Worm (Caenorhabditis elegans) whole organism, young adult: ENCODE results near the gene orc-2.

Source experiments
- B0019.2 ChIP-seq: fragments of 200-800 bp; sonication (Bioruptor generic); conservative IDR thresholded peaks from 2 replicates; pipeline ENCODE4 v1.3.6; 2022; ENCODE audit warnings: missing genetic modification reagents, missing genetic modification characterization, missing compliant biosample characterization
- F22D6.2 ChIP-seq: sonication (generic microtip); optimal IDR thresholded peaks from 2 replicates; lab custom pipeline; 2016; ENCODE audit warnings: mild to moderate bottlenecking, missing genetic modification characterization, missing compliant biosample characterization
- F33H1.4 ChIP-seq: fragments of 200-800 bp; sonication (Bioruptor generic); IDR thresholded peaks from 2 replicates; pipeline ENCODE4 v1.3.6; 2022; ENCODE audit warnings: missing genetic modification reagents, missing genetic modification characterization, missing compliant biosample characterization
- F39B2.1 ChIP-seq: fragments of 200-800 bp; sonication (Bioruptor generic); IDR thresholded peaks from 2 replicates; pipeline ENCODE4 v1.3.6; 2022; ENCODE audit warnings: missing genetic modification reagents, missing genetic modification characterization, missing compliant biosample characterization
- F55B11.4 ChIP-seq: sonication (generic microtip); optimal IDR thresholded peaks from 2 replicates; lab custom pipeline; 2016; ENCODE audit warnings: missing compliant biosample characterization, missing genetic modification characterization, borderline replicate concordance; ENCODE audit not compliant: insufficient read depth
- F57A8.1 ChIP-seq: fragments of 200-800 bp; sonication (Bioruptor generic); optimal IDR thresholded peaks from 2 replicates; lab custom pipeline; 2018; ENCODE audit warnings: mild to moderate bottlenecking, missing genetic modification characterization, moderate library complexity, missing compliant biosample characterization
- F57C9.4 ChIP-seq: sonication (generic microtip); optimal IDR thresholded peaks from 2 replicates; lab custom pipeline; 2017; ENCODE audit warnings: mild to moderate bottlenecking, missing genetic modification characterization, missing compliant biosample characterization
- K11D2.4 ChIP-seq: fragments of 200-800 bp; sonication (Bioruptor generic); IDR thresholded peaks from 2 replicates; pipeline ENCODE4 v1.3.6; 2022; ENCODE audit warnings: missing genetic modification reagents, missing genetic modification characterization, missing compliant biosample characterization
- T07F8.4 ChIP-seq: sonication (generic microtip); optimal IDR thresholded peaks from 2 replicates; lab custom pipeline; 2016; ENCODE audit warnings: mild to moderate bottlenecking, missing genetic modification characterization, moderate library complexity, missing compliant biosample characterization
- T26A5.8 ChIP-seq: sonication (generic microtip); optimal IDR thresholded peaks from 2 replicates; lab custom pipeline; 2016; ENCODE audit warnings: missing genetic modification characterization, missing compliant biosample characterization
- Y67H2A.10 ChIP-seq: fragments of 200-800 bp; sonication (Bioruptor generic); conservative IDR thresholded peaks from 2 replicates; pipeline ENCODE4 v1.3.6; 2022; ENCODE audit warnings: missing genetic modification reagents, missing genetic modification characterization, missing compliant biosample characterization
- ama-1 ChIP-seq, 3 experiments: fragments of 150-350 bp in 1 of 3; sonication (generic microtip) in 2 of 3; optimal IDR thresholded peaks; 2 replicates each; lab custom pipeline; 2014 to 2018; ENCODE audit warnings: missing biosample characterization in 2 of 3, missing genetic modification characterization in 2 of 3, missing genetic modification reagents in 2 of 3
- athp-1 ChIP-seq: sonication (generic microtip); optimal IDR thresholded peaks from 2 replicates; lab custom pipeline; 2017; ENCODE audit warnings: mild to moderate bottlenecking, missing genetic modification characterization, missing compliant biosample characterization
- attf-3 ChIP-seq: fragments of 200-800 bp; sonication (Bioruptor generic); conservative IDR thresholded peaks from 2 replicates; pipeline ENCODE4 v1.3.6; 2022; ENCODE audit warnings: missing genetic modification reagents, missing genetic modification characterization, missing compliant biosample characterization
- attf-5 ChIP-seq: fragments of 200-800 bp; sonication (Bioruptor generic); optimal IDR thresholded peaks from 2 replicates; lab custom pipeline; 2018; ENCODE audit warnings: mild to moderate bottlenecking, missing genetic modification characterization, missing compliant biosample characterization
- cebp-1 ChIP-seq, 2 experiments: fragments of 200-800 bp in 1 of 2; sonication (Bioruptor generic) in 1 of 2; sonication (generic microtip) in 1 of 2; IDR thresholded peaks in 1 of 2; optimal IDR thresholded peaks in 1 of 2; 2 replicates each; pipeline versions ENCODE4 v1.3.6 to Lab custom; 2017 to 2022; ENCODE audit warnings: missing compliant biosample characterization in 2 of 2, missing genetic modification characterization in 2 of 2, mild to moderate bottlenecking in 1 of 2, missing genetic modification reagents in 1 of 2, moderate library complexity in 1 of 2
- ceh-100 ChIP-seq: fragments of 200-800 bp; sonication (Bioruptor generic); IDR thresholded peaks from 2 replicates; pipeline ENCODE4 v1.3.6; 2022; ENCODE audit warnings: missing genetic modification reagents, missing genetic modification characterization, missing compliant biosample characterization
- ceh-27 ChIP-seq: fragments of 200-800 bp; sonication (Bioruptor generic); optimal IDR thresholded peaks from 2 replicates; lab custom pipeline; 2018; ENCODE audit warnings: mild to moderate bottlenecking, missing genetic modification characterization, moderate library complexity, missing compliant biosample characterization
- ceh-58 ChIP-seq: fragments of 200-800 bp; sonication (Bioruptor generic); IDR thresholded peaks from 2 replicates; pipeline ENCODE4 v1.3.6; 2022; ENCODE audit warnings: missing genetic modification characterization, missing compliant biosample characterization
- ceh-79 ChIP-seq: sonication (generic microtip); optimal IDR thresholded peaks from 2 replicates; lab custom pipeline; 2017; ENCODE audit warnings: mild to moderate bottlenecking, missing genetic modification characterization, missing compliant biosample characterization
- ceh-91 ChIP-seq: fragments of 200-800 bp; sonication (Bioruptor generic); IDR thresholded peaks from 2 replicates; pipeline ENCODE4 v1.3.6; 2022; ENCODE audit warnings: missing genetic modification reagents, missing genetic modification characterization, missing compliant biosample characterization
- chd-7 ChIP-seq: sonication (generic microtip); optimal IDR thresholded peaks from 2 replicates; lab custom pipeline; 2016; ENCODE audit warnings: mild to moderate bottlenecking, missing genetic modification characterization, moderate library complexity, missing compliant biosample characterization
- dpff-1 ChIP-seq: sonication (generic microtip); optimal IDR thresholded peaks from 2 replicates; lab custom pipeline; 2017; ENCODE audit warnings: mild to moderate bottlenecking, missing genetic modification characterization, missing compliant biosample characterization
- efl-1 ChIP-seq: fragments of 150-350 bp; optimal IDR thresholded peaks from 2 replicates; lab custom pipeline; 2014; ENCODE audit warnings: missing biosample characterization, missing genetic modification reagents, missing genetic modification characterization
- egl-18 ChIP-seq: fragments of 200-800 bp; sonication (Bioruptor generic); IDR thresholded peaks from 2 replicates; pipeline ENCODE4 v1.3.6; 2022; ENCODE audit warnings: missing genetic modification reagents, missing genetic modification characterization, missing compliant biosample characterization
- egrh-3 ChIP-seq: fragments of 200-800 bp; sonication (Bioruptor generic); IDR thresholded peaks from 2 replicates; pipeline ENCODE4 v1.3.6; 2022; ENCODE audit warnings: missing genetic modification reagents, missing genetic modification characterization, missing compliant biosample characterization
- hlh-12 ChIP-seq: sonication (generic microtip); optimal IDR thresholded peaks from 2 replicates; lab custom pipeline; 2016; ENCODE audit warnings: missing genetic modification characterization, missing compliant biosample characterization
- hmg-20 ChIP-seq: fragments of 200-800 bp; sonication (Bioruptor generic); IDR thresholded peaks from 2 replicates; pipeline ENCODE4 v1.3.6; 2022; ENCODE audit warnings: missing genetic modification reagents, missing genetic modification characterization, missing compliant biosample characterization
- lag-1 ChIP-seq: fragments of 200-800 bp; sonication (Bioruptor generic); IDR thresholded peaks from 2 replicates; pipeline ENCODE4 v1.3.6; 2022; ENCODE audit warnings: missing genetic modification reagents, missing genetic modification characterization, missing compliant biosample characterization
- lin-26 ChIP-seq: fragments of 200-800 bp; sonication (Bioruptor generic); IDR thresholded peaks from 2 replicates; pipeline ENCODE4 v1.3.6; 2022; ENCODE audit warnings: missing genetic modification reagents, missing genetic modification characterization, missing compliant biosample characterization
- lin-35 ChIP-seq, 3 experiments: fragments of 150-350 bp in 2 of 3; sonication (generic microtip) in 1 of 3; optimal IDR thresholded peaks; 2 replicates each; lab custom pipeline; 2014 to 2018; ENCODE audit warnings: missing biosample characterization in 3 of 3, missing genetic modification characterization in 3 of 3, missing genetic modification reagents in 3 of 3
- lin-54 ChIP-seq: fragments of 200-800 bp; sonication (Bioruptor generic); optimal IDR thresholded peaks from 2 replicates; lab custom pipeline; 2018; ENCODE audit warnings: mild to moderate bottlenecking, missing genetic modification characterization, missing compliant biosample characterization
- lir-1 ChIP-seq: fragments of 200-800 bp; sonication (Bioruptor generic); conservative IDR thresholded peaks from 2 replicates; pipeline ENCODE4 v1.3.6; 2022; ENCODE audit warnings: missing genetic modification reagents, missing genetic modification characterization, missing compliant biosample characterization
- mcd-1 ChIP-seq: fragments of 200-800 bp; sonication (Bioruptor generic); IDR thresholded peaks from 2 replicates; pipeline ENCODE4 v1.3.6; 2022; ENCODE audit warnings: missing genetic modification reagents, missing genetic modification characterization, missing compliant biosample characterization
- mes-4 ChIP-seq: sonication (generic microtip); optimal IDR thresholded peaks from 2 replicates; lab custom pipeline; 2016; ENCODE audit warnings: missing genotype, missing genetic modification characterization, missing compliant biosample characterization
- mxl-1 ChIP-seq: sonication (generic microtip); optimal IDR thresholded peaks from 2 replicates; lab custom pipeline; 2016; ENCODE audit warnings: missing genetic modification characterization, missing compliant biosample characterization
- nfya-1 ChIP-seq: sonication (generic microtip); optimal IDR thresholded peaks from 2 replicates; lab custom pipeline; 2017; ENCODE audit warnings: antibody characterized with exemption, missing compliant biosample characterization, missing genetic modification characterization, borderline replicate concordance; ENCODE audit not compliant: insufficient read depth
- nfya-2 ChIP-seq: fragments of 200-800 bp; sonication (Bioruptor generic); IDR thresholded peaks from 2 replicates; pipeline ENCODE4 v1.3.6; 2022; ENCODE audit warnings: missing genetic modification reagents, missing genetic modification characterization, missing compliant biosample characterization
- pha-4 ChIP-seq: fragments of 150-350 bp; sonication (generic microtip); optimal IDR thresholded peaks from 2 replicates; lab custom pipeline; 2014; ENCODE audit warnings: missing biosample characterization, missing genetic modification reagents, missing genetic modification characterization
- rpc-1 ChIP-seq, 2 experiments: fragments of 150-350 bp in 1 of 2; sonication (generic microtip) in 1 of 2; optimal IDR thresholded peaks; 2 replicates each; lab custom pipeline; 2014 to 2018; ENCODE audit warnings: missing biosample characterization in 1 of 2, missing genetic modification characterization in 1 of 2, missing genetic modification reagents in 1 of 2, missing genotype in 1 of 2
- sdz-38 ChIP-seq: sonication (generic microtip); optimal IDR thresholded peaks from 2 replicates; lab custom pipeline; 2016; ENCODE audit warnings: missing genotype, missing genetic modification characterization, missing compliant biosample characterization
- snpc-1.1 ChIP-seq: sonication (generic microtip); optimal IDR thresholded peaks from 2 replicates; lab custom pipeline; 2017; ENCODE audit warnings: missing genetic modification characterization, mild to moderate bottlenecking, missing compliant biosample characterization, antibody characterized with exemption, moderate library complexity, missing genotype, missing genetic modification reagents; ENCODE audit not compliant: insufficient read depth
- snpc-1.3 ChIP-seq: sonication (generic microtip); optimal IDR thresholded peaks from 2 replicates; lab custom pipeline; 2017; ENCODE audit warnings: missing genetic modification characterization, mild to moderate bottlenecking, missing compliant biosample characterization, antibody characterized with exemption, moderate library complexity, missing genotype, missing genetic modification reagents; ENCODE audit not compliant: insufficient read depth
- somi-1 ChIP-seq: fragments of 200-800 bp; sonication (Bioruptor generic); optimal IDR thresholded peaks from 2 replicates; lab custom pipeline; 2018; ENCODE audit warnings: mild to moderate bottlenecking, missing genetic modification characterization, missing compliant biosample characterization
- tbx-9 ChIP-seq: sonication (generic microtip); optimal IDR thresholded peaks from 2 replicates; lab custom pipeline; 2016; ENCODE audit warnings: borderline replicate concordance, missing genetic modification characterization, inconsistent platforms, missing compliant biosample characterization
- ztf-18 ChIP-seq: sonication (generic microtip); optimal IDR thresholded peaks from 2 replicates; lab custom pipeline; 2016; ENCODE audit warnings: missing genotype, mild to moderate bottlenecking, missing genetic modification characterization, missing compliant biosample characterization
- ztf-26 ChIP-seq: sonication (generic microtip); optimal IDR thresholded peaks from 2 replicates; lab custom pipeline; 2017; ENCODE audit warnings: missing genetic modification characterization, missing compliant biosample characterization
- ztf-3 ChIP-seq: fragments of 200-800 bp; sonication (Bioruptor generic); optimal IDR thresholded peaks from 2 replicates; lab custom pipeline; 2018; ENCODE audit warnings: mild to moderate bottlenecking, missing genetic modification characterization, missing compliant biosample characterization

Gene orc-2

ce11 chrII:10870698-10871097, 3.0 kb upstream of the orc-2 start (continued):
- no peak for TF ChIP-seq F39B2.1 (GFP tag; lab: Robert Waterston, UW)
- no peak for TF ChIP-seq athp-1 (tag; lab: Kevin White, UChicago)
- TF ChIP-seq ama-1 (optimal IDR thresholded peaks at IDR 0.05; lab: Kevin White, UChicago) = no peak
- TF ChIP-seq ama-1 (GFP tag; optimal IDR thresholded peaks at IDR 0.05; lab: Kevin White, UChicago) = no peak
- no peak for TF ChIP-seq rpc-1 (optimal IDR thresholded peaks at IDR 0.05; lab: Kevin White, UChicago)
- TF ChIP-seq rpc-1 (tag; optimal IDR thresholded peaks at IDR 0.05; lab: Kevin White, UChicago) = no peak
- no peak for TF ChIP-seq attf-3
- no peak for TF ChIP-seq B0019.2 (GFP tag; lab: Robert Waterston, UW)
- no peak for TF ChIP-seq efl-1 (GFP tag; lab: Kevin White, UChicago)
- TF ChIP-seq mxl-1 (tag; lab: Kevin White, UChicago) = no peak
- TF ChIP-seq chd-7 (tag; lab: Kevin White, UChicago) = no peak
- TF ChIP-seq F33H1.4 (GFP tag; lab: Robert Waterston, UW) = peak; percentile 42
- TF ChIP-seq lin-54 (GFP tag; lab: Kevin White, UChicago) = no peak
- TF ChIP-seq F55B11.4 (tag; lab: Kevin White, UChicago) = no peak
- no peak for TF ChIP-seq F57C9.4 (tag; lab: Kevin White, UChicago)
- TF ChIP-seq K11D2.4 (GFP tag; lab: Robert Waterston, UW) = no peak
- TF ChIP-seq sdz-38 (tag; lab: Kevin White, UChicago) = no peak
- TF ChIP-seq ceh-27 (GFP tag; lab: Kevin White, UChicago) = no peak
- no peak for TF ChIP-seq ztf-3 (GFP tag; lab: Kevin White, UChicago)
- no peak for TF ChIP-seq nfya-1 (tag; lab: Kevin White, UChicago)
- no peak for TF ChIP-seq attf-5 (GFP tag; lab: Kevin White, UChicago)
- TF ChIP-seq ztf-26 = no peak
- TF ChIP-seq snpc-1.1 (tag; lab: Kevin White, UChicago) = no peak
- no peak for TF ChIP-seq ztf-18 (tag; lab: Kevin White, UChicago)
- TF ChIP-seq F57A8.1 (GFP tag; lab: Kevin White, UChicago) = no peak
- no peak for TF ChIP-seq pha-4 (tag; lab: Kevin White, UChicago)
- no peak for TF ChIP-seq hmg-20
- TF ChIP-seq dpff-1 = no peak
- TF ChIP-seq cebp-1 (GFP tag; IDR thresholded peaks at IDR 0.05; lab: Robert Waterston, UW) = no peak
- TF ChIP-seq cebp-1 (tag; optimal IDR thresholded peaks at IDR 0.05; lab: Kevin White, UChicago) = peak; percentile 24
- TF ChIP-seq hlh-12 (tag; lab: Kevin White, UChicago) = no peak
- TF ChIP-seq lag-1 (GFP tag; lab: Robert Waterston, UW) = no peak
- no peak for TF ChIP-seq mcd-1 (GFP tag; lab: Robert Waterston, UW)
- TF ChIP-seq F22D6.2 = no peak
- no peak for TF ChIP-seq snpc-1.3 (tag; lab: Kevin White, UChicago)
- TF ChIP-seq nfya-2 = no peak
- TF ChIP-seq T26A5.8 (tag; lab: Kevin White, UChicago) = no peak
- TF ChIP-seq lir-1 (GFP tag; lab: Robert Waterston, UW) = no peak
- no peak for TF ChIP-seq egl-18 (GFP tag; lab: Robert Waterston, UW)
- TF ChIP-seq tbx-9 = no peak
- peak; percentile 81; the same call in 1 of the 2 replicates for TF ChIP-seq ceh-58
- TF ChIP-seq ceh-100 = no peak
- no peak for TF ChIP-seq Y67H2A.10
- TF ChIP-seq egrh-3 (GFP tag; lab: Robert Waterston, UW) = no peak
- TF ChIP-seq ceh-79 (tag; lab: Kevin White, UChicago) = no peak
- no peak for TF ChIP-seq mes-4 (tag; lab: Kevin White, UChicago)
- TF ChIP-seq lin-35 (GFP tag; optimal IDR thresholded peaks at IDR 0.05; lab: Kevin White, UChicago) = no peak
- no peak for TF ChIP-seq ceh-91 (GFP tag; lab: Robert Waterston, UW)
- TF ChIP-seq somi-1 (GFP tag; lab: Kevin White, UChicago) = no peak
- no peak for TF ChIP-seq lin-26 (GFP tag; lab: Robert Waterston, UW)
- TF ChIP-seq T07F8.4 (tag; lab: Kevin White, UChicago) = no peak
